Worm (Caenorhabditis elegans) whole organism, mixed stage, embryonic: ENCODE measurements around the gene kel-8.

ENCODE experiments used
- M03D4.4 ChIP-seq: sonication (generic microtip); optimal IDR thresholded peaks from 2 replicates; lab custom pipeline; 2017; ENCODE audit warnings: mild to moderate bottlenecking, missing genetic modification characterization, missing compliant biosample characterization
- blmp-1 ChIP-seq: fragments of 150-350 bp; optimal IDR thresholded peaks from 2 replicates; lab custom pipeline; 2014; ENCODE audit warnings: missing biosample characterization, missing genetic modification characterization
- ceh-39 ChIP-seq: fragments of 150-350 bp; optimal IDR thresholded peaks from 2 replicates; lab custom pipeline; 2014; ENCODE audit warnings: missing biosample characterization, missing genetic modification characterization
- elt-1 ChIP-seq: sonication (generic microtip); optimal IDR thresholded peaks from 2 replicates; lab custom pipeline; 2017; ENCODE audit warnings: missing genetic modification characterization, mild to moderate bottlenecking, missing compliant biosample characterization, antibody characterized with exemption, moderate library complexity, borderline replicate concordance; ENCODE audit not compliant: insufficient read depth
- mep-1 ChIP-seq: fragments of 150-350 bp; optimal IDR thresholded peaks from 2 replicates; lab custom pipeline; 2017; ENCODE audit warnings: missing biosample characterization, missing genetic modification reagents, missing genetic modification characterization, inconsistent platforms
- nhr-237 ChIP-seq: fragments of 150-350 bp; optimal IDR thresholded peaks from 2 replicates; lab custom pipeline; 2014; ENCODE audit warnings: missing biosample characterization, missing genetic modification characterization
- sptf-1 ChIP-seq: sonication (generic microtip); optimal IDR thresholded peaks from 2 replicates; lab custom pipeline; 2017; ENCODE audit warnings: mild to moderate bottlenecking, missing genetic modification characterization, moderate library complexity, missing compliant biosample characterization
- unc-62 ChIP-seq: fragments of 150-350 bp; optimal IDR thresholded peaks from 2 replicates; lab custom pipeline; 2014; ENCODE audit warnings: missing biosample characterization, missing genetic modification reagents, missing genetic modification characterization
- ztf-11 ChIP-seq: fragments of 150-350 bp; optimal IDR thresholded peaks from 2 replicates; lab custom pipeline; 2014; ENCODE audit warnings: missing biosample characterization, missing genetic modification characterization

DNA sequence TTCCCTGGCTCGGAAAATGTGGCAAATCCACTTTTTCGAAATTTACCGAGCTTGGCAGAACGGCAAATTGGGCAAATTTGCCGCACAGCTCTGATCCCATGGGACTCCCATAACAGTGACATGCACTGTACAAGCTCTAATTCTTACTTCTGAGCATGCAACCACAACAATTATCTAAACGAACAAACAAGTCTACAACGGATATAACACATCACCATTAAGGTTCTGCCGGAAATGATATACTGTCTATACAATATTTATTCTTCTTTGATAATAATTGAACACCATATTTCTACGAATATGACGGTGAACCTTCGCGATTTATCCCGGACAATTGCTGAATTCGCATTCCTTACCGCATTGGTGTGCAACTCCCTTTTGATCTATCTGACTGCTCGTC is 57.0 kb downstream of the kel-8 start, which contains the start of gene str-33:
- no peak for TF ChIP-seq blmp-1 (tag; lab: Kevin White, UChicago)
- TF ChIP-seq mep-1 (tag; lab: Kevin White, UChicago) = no peak
- no peak for TF ChIP-seq nhr-237 (tag; lab: Kevin White, UChicago)
- TF ChIP-seq unc-62 (GFP tag; lab: Kevin White, UChicago) = no peak
- no peak for TF ChIP-seq ztf-11 (tag; lab: Kevin White, UChicago)
- no peak for TF ChIP-seq elt-1
- TF ChIP-seq M03D4.4 = no peak
- TF ChIP-seq sptf-1 (tag; lab: Kevin White, UChicago) = no peak
- no peak for TF ChIP-seq ceh-39 (tag; lab: Kevin White, UChicago)
